Fruit fly (Drosophila melanogaster): Measurements from ENCODE around the gene Tnks.

DNA sequence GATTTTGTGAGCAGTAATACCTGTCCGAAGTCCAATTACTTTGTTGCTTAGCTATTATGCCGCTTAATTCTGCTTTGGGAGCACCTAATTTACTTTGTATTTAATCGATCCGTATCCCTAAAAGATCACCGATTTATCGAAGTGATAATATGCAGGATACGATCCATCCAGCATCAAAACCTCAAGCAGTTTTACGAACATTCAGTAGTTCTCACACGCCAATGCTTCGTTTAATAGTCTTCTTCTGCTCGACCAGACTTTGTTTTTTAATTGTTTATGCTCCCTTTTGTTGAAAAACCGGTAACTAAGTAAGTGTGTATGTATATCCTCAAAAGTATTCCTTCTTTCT lies 12.9 kb downstream of the Tnks start:
- no peak for TF ChIP-seq Dll (optimal IDR thresholded peaks at IDR 0.05)
- TF ChIP-seq EcR (GFP tag; optimal IDR thresholded peaks at IDR 0.05): no peak
- TF ChIP-seq usp (GFP tag; optimal IDR thresholded peaks at IDR 0.05): no peak
